Fruit fly (Drosophila melanogaster) whole organism, adult: ENCODE results near the gene Nmd3.

ENCODE experiments used
- CG11617 ChIP-seq: fragments of 200-800 bp; sonication (Bioruptor generic); optimal IDR thresholded peaks from 2 replicates; lab custom pipeline; 2017; ENCODE audit warnings: mild to moderate bottlenecking, missing biosample characterization, missing genetic modification reagents, missing genetic modification characterization
- CG12768 ChIP-seq: fragments of 200-800 bp; sonication (Bioruptor generic); optimal IDR thresholded peaks from 2 replicates; lab custom pipeline; 2017; ENCODE audit warnings: missing biosample characterization, missing genetic modification characterization, mild to moderate bottlenecking, moderate library complexity, missing genetic modification reagents
- CG14711 ChIP-seq: fragments of 200-800 bp; sonication (Bioruptor generic); optimal IDR thresholded peaks from 2 replicates; lab custom pipeline; 2018; ENCODE audit warnings: missing biosample characterization, mild to moderate bottlenecking, missing genetic modification characterization, moderate library complexity
- CG1620 ChIP-seq: fragments of 200-800 bp; sonication (Bioruptor generic); optimal IDR thresholded peaks from 2 replicates; lab custom pipeline; 2016; ENCODE audit warnings: missing biosample characterization, missing genetic modification characterization
- CG33017 ChIP-seq: fragments of 200-800 bp; sonication (Bioruptor generic); optimal IDR thresholded peaks from 2 replicates; lab custom pipeline; 2018; ENCODE audit warnings: missing biosample characterization, mild to moderate bottlenecking, missing genetic modification characterization, moderate library complexity
- CG5204 ChIP-seq: fragments of 200-800 bp; sonication (Bioruptor generic); optimal IDR thresholded peaks from 2 replicates; lab custom pipeline; 2016; ENCODE audit warnings: missing biosample characterization, missing genetic modification characterization
- CG7045 ChIP-seq: fragments of 200-800 bp; sonication (Bioruptor generic); optimal IDR thresholded peaks from 2 replicates; lab custom pipeline; 2017; ENCODE audit warnings: missing biosample characterization, mild to moderate bottlenecking, missing genetic modification characterization
- CG7101 ChIP-seq: fragments of 200-800 bp; sonication (Bioruptor generic); optimal IDR thresholded peaks from 2 replicates; lab custom pipeline; 2018; ENCODE audit warnings: missing biosample characterization, mild to moderate bottlenecking, missing genetic modification characterization, moderate library complexity
- Clk ChIP-seq: fragments of 200-800 bp; sonication (Bioruptor generic); optimal IDR thresholded peaks from 2 replicates; lab custom pipeline; 2017; ENCODE audit warnings: missing biosample characterization, missing genetic modification characterization
- Crg-1 ChIP-seq: fragments of 200-800 bp; sonication (Bioruptor generic); optimal IDR thresholded peaks from 2 replicates; lab custom pipeline; 2016; ENCODE audit warnings: missing biosample characterization, missing genetic modification characterization
- Hr96 ChIP-seq: fragments of 200-800 bp; sonication (Bioruptor generic); optimal IDR thresholded peaks from 2 replicates; lab custom pipeline; 2016; ENCODE audit warnings: missing biosample characterization, missing genetic modification characterization
- Mnt ChIP-seq: fragments of 200-800 bp; sonication (Bioruptor generic); optimal IDR thresholded peaks from 2 replicates; lab custom pipeline; 2016; ENCODE audit warnings: missing biosample characterization, mild to moderate bottlenecking, missing genetic modification characterization
- bab1 ChIP-seq: fragments of 200-800 bp; sonication (Bioruptor generic); optimal IDR thresholded peaks from 3 replicates; lab custom pipeline; 2019; ENCODE audit warnings: missing biosample characterization, mild to moderate bottlenecking, missing genetic modification characterization, moderate library complexity
- cic ChIP-seq: fragments of 200-800 bp; sonication (Bioruptor generic); optimal IDR thresholded peaks from 2 replicates; lab custom pipeline; 2017; ENCODE audit warnings: missing biosample characterization, mild to moderate bottlenecking, missing genetic modification characterization, moderate library complexity
- cnc ChIP-seq, 2 experiments: fragments of >200 bp; optimal IDR thresholded peaks; 2 replicates each; lab custom pipeline; 2017
- kay ChIP-seq: fragments of 200-800 bp; sonication (Bioruptor generic); peaks from one replicate; lab custom pipeline; 2016; ENCODE audit warnings: missing biosample characterization, missing genetic modification characterization, borderline replicate concordance
- ovo ChIP-seq: fragments of 200-800 bp; sonication (Bioruptor generic); optimal IDR thresholded peaks from 2 replicates; lab custom pipeline; 2016; ENCODE audit warnings: missing biosample characterization, missing genetic modification characterization
- pad ChIP-seq: fragments of 200-800 bp; sonication (Bioruptor generic); optimal IDR thresholded peaks from 3 replicates; lab custom pipeline; 2017; ENCODE audit warnings: missing biosample characterization, missing genetic modification characterization, mild to moderate bottlenecking, moderate library complexity, missing genetic modification reagents
- tj ChIP-seq: fragments of 200-800 bp; sonication (Bioruptor generic); optimal IDR thresholded peaks from 3 replicates; lab custom pipeline; 2017; ENCODE audit warnings: missing biosample characterization, mild to moderate bottlenecking, missing genetic modification characterization, moderate library complexity
- toe ChIP-seq: fragments of 200-800 bp; sonication (Bioruptor generic); optimal IDR thresholded peaks from 2 replicates; lab custom pipeline; 2016; ENCODE audit warnings: missing biosample characterization, missing genetic modification characterization

The Nmd3 gene

DNA sequence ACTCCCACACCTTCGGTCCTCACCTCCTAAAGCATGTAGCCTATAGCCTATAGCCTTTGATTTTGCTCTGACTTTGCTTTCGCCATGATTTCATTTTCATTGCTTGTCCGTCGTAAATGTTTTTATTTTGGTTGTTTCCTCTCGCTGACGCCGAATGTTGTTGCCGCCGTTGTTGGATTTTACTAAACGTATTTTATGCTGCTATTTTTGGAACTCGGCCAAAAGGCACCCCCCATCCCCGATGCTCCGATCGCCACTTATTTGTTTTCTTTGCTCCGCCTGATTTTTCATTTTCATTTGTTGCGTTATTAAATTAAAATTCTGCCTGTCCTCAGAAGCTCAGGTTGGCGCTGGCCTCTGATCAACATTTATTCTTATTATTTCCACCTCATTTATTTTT, 34.8 kb upstream of the Nmd3 start:
- TF ChIP-seq CG1620 (GFP tag; lab: Kevin White, UChicago) (no peak), tj (GFP tag; lab: Kevin White, UChicago) (no peak), CG33017 (tag; lab: Kevin White, UChicago) (no peak), CG7045 (GFP tag; lab: Kevin White, UChicago) (no peak), ovo (GFP tag; lab: Kevin White, UChicago) (no peak), Clk (GFP tag; lab: Kevin White, UChicago) (no peak), bab1 (GFP tag; lab: Kevin White, UChicago) (no peak), Mnt (GFP tag; lab: Kevin White, UChicago) (no peak), CG12768 (GFP tag; lab: Kevin White, UChicago) (no peak), Hr96 (no peak), pad (GFP tag; lab: Kevin White, UChicago) (no peak), toe (GFP tag; lab: Kevin White, UChicago) (no peak)

DNA sequence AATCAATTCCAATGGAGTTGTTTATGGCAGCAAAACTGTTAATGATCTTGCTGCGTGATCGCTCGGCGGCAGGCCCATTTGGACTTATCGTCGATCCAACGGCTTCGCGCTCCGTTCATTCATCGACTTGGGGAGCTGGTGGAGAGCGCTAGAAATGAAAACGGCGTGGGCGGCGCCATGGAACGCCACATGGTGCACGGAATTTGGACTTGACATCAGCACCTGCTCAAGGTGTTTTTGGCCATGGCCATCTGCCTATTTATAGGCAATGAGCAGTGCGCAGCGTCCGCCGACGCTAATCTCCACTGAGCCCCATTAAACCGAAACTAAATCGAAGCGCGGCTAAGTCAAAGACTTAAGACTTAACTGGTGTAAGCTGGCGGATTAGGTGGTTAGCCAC, 34.0 kb upstream of the Nmd3 start:
- no peak for TF ChIP-seq Clk (GFP tag; lab: Kevin White, UChicago)
- no peak for TF ChIP-seq toe (GFP tag; lab: Kevin White, UChicago)
- TF ChIP-seq cnc (optimal IDR thresholded peaks at IDR 0.05; lab: Kevin White, UChicago), result no peak
- no peak for TF ChIP-seq Mnt (GFP tag; lab: Kevin White, UChicago)
- no peak for TF ChIP-seq Crg-1 (GFP tag; lab: Kevin White, UChicago)
- no peak for TF ChIP-seq bab1 (GFP tag; lab: Kevin White, UChicago)
- no peak for TF ChIP-seq CG5204
- TF ChIP-seq CG14711 (tag; lab: Kevin White, UChicago), result no peak
- no peak for TF ChIP-seq CG1620 (GFP tag; lab: Kevin White, UChicago)
- no peak for TF ChIP-seq kay (GFP tag; lab: Kevin White, UChicago)
- no peak for TF ChIP-seq ovo (GFP tag; lab: Kevin White, UChicago)
- TF ChIP-seq pad (GFP tag; lab: Kevin White, UChicago), result no peak
- TF ChIP-seq cic, result no peak
- no peak for TF ChIP-seq CG12768 (GFP tag; lab: Kevin White, UChicago)
- TF ChIP-seq tj (GFP tag; lab: Kevin White, UChicago), result no peak
- TF ChIP-seq CG11617 (GFP tag; lab: Kevin White, UChicago), result no peak

DNA sequence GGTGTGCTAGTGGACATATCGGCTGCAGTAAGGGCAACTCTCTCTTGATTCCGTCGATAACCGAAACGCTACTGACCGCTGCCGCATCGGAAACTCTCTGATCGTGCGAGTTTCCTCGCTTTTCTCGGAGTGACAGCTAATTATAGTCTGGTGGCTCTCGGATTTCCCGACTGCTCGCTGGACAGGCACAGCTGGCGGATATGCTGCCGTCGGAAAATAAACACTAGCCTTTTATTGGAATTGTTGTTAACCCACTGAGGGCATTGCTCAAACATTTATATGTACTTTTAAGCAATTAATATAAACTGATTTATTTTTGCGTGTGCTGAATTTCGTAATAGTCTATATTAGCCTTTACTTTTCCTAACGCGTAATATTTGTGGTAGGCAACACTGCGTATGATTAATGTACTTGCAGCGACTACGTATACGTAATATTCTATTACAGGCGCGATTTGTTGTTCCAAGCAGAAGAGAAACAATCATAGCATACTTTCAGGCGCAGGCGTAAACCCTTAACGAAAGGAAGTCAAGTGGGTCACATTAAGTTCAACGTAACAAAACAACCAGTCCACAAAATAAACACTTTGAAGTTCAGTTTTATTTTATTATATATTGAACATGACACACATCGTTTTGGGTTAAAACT, 29.4 kb upstream of the Nmd3 start, which contains the start of gene SmydA-8:
Gene SmydA-8, minus strand, starts transcription at position 51 of the 648 bp plus-strand sequence.
- TF ChIP-seq kay (GFP tag; lab: Kevin White, UChicago), result peak; percentile 45
- no peak for TF ChIP-seq CG33017 (tag; lab: Kevin White, UChicago)
- TF ChIP-seq bab1 (GFP tag; lab: Kevin White, UChicago), result peak; percentile 31

DNA sequence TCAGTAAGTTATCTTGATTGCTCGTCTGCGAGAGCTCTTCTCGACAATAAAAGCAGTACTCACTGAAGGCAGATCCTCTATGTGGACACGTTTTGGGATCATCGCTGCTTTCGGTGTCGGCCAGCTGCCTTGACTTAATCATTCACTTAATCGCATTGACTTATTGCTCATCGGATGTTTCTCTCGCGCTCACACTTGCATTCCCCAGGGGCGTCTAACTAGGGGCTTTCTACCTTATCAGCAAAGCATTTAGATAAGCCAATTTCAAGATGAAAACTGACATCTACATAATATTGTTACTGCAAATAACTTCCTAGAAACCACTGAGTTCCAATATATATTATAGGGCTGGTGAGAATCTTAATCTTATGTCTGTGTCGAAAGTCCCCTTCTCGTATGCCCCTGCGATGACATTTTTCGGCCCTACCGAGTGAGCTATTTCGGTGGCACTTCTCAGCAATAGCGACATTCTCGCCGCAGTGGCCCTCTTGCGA, 27.9 kb upstream of the Nmd3 start:
- TF ChIP-seq Clk (GFP tag; lab: Kevin White, UChicago) (no peak), Crg-1 (GFP tag; lab: Kevin White, UChicago) (no peak), CG14711 (tag; lab: Kevin White, UChicago) (peak; percentile 12), CG33017 (tag; lab: Kevin White, UChicago) (no peak), bab1 (GFP tag; lab: Kevin White, UChicago) (no peak), cnc (optimal IDR thresholded peaks at IDR 0.05; lab: Kevin White, UChicago) (no peak), cic (no peak), pad (GFP tag; lab: Kevin White, UChicago) (no peak), Hr96 (peak; percentile 17), CG7045 (GFP tag; lab: Kevin White, UChicago) (no peak), CG12768 (GFP tag; lab: Kevin White, UChicago) (no peak)

DNA sequence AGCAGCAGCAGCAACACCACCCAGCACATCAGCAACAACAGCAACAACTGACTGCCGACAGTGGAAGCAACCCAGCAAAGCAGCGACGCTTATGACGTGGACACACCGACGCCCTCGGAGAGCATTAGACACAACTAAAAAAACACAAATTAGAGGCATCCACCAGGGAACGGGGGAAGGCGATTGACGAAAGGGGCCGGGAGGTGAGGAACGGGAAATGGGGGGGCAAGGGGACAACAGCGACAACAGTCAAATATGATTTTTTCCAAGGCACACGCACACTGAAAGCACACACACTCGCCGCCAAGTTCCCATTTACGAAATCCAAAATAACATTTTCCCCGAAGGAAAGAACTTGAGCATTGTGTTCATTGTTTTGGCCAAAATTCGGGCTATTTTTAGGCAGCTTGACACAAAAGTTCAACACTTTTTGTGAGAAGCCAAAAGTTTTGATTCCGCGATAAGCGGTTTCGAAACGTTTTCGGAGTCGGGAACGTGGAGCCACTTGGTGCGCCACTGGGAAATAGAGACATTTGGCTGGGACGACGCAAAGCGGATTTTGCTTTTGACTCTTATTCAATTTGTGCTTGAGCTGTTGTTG, 24.3 kb upstream of the Nmd3 start:
- no peak for TF ChIP-seq cic
- TF ChIP-seq ovo (GFP tag; lab: Kevin White, UChicago), result no peak
- no peak for TF ChIP-seq CG7045 (GFP tag; lab: Kevin White, UChicago)
- TF ChIP-seq tj (GFP tag; lab: Kevin White, UChicago), result no peak
- TF ChIP-seq CG1620 (GFP tag; lab: Kevin White, UChicago), result no peak
- TF ChIP-seq CG33017 (tag; lab: Kevin White, UChicago), result no peak
- no peak for TF ChIP-seq CG7101 (tag; lab: Kevin White, UChicago)
- TF ChIP-seq cnc (optimal IDR thresholded peaks at IDR 0.05; lab: Kevin White, UChicago), result no peak
- TF ChIP-seq CG11617 (GFP tag; lab: Kevin White, UChicago), result no peak

DNA sequence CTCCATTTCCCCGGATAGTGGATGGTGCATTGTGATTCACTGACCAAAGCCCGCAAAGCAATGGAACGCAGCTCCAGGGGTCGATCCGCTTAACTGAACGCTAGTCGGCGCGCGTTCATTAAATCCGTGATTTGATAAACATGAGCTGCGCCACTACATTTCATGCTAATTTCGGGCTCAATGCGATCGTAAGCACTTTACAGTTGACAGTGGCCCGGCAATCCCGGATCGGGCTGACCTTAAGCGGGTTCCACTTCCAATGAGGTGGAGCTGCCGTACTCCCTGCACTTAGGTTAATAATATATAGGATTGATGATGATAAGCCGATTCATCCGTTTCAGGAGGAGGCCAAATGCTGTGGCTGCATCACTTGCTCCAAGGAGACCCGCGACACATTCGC, 19.3 kb upstream of the Nmd3 start, which contains the start of gene FarO:
Gene FarO, minus strand, starts transcription at position 101 of the 400 bp plus-strand sequence.
- TF ChIP-seq Mnt (GFP tag; lab: Kevin White, UChicago) (no peak), CG14711 (tag; lab: Kevin White, UChicago) (no peak), ovo (GFP tag; lab: Kevin White, UChicago) (no peak), toe (GFP tag; lab: Kevin White, UChicago) (no peak), CG5204 (no peak), CG33017 (tag; lab: Kevin White, UChicago) (no peak)
